Fruit fly (Drosophila melanogaster) whole organism, embryonic: Measurements from ENCODE around the gene Swip-1.

Experiments used
- Adf1 ChIP-seq: fragments of 200-800 bp; sonication (Bioruptor generic); IDR thresholded peaks from 2 replicates; pipeline ENCODE4 v1.3.6; 2022; ENCODE audit warnings: missing biosample characterization, missing genetic modification characterization
- Atf3 ChIP-seq: fragments of 200-800 bp; sonication (Bioruptor generic); optimal IDR thresholded peaks from 3 replicates; lab custom pipeline; 2016; ENCODE audit warnings: missing biosample characterization, missing genetic modification characterization
- CG10147 ChIP-seq: fragments of 200-800 bp; sonication (Bioruptor generic); optimal IDR thresholded peaks from 2 replicates; lab custom pipeline; 2019; ENCODE audit warnings: missing biosample characterization, mild to moderate bottlenecking, missing genetic modification characterization, moderate library complexity
- CG10543 ChIP-seq: fragments of 200-800 bp; sonication (Bioruptor generic); optimal IDR thresholded peaks from 3 replicates; lab custom pipeline; 2017; ENCODE audit warnings: missing biosample characterization, mild to moderate bottlenecking, missing genetic modification characterization, moderate library complexity
- CG10565 ChIP-seq: fragments of 200-800 bp; sonication (Bioruptor generic); optimal IDR thresholded peaks from 3 replicates; lab custom pipeline; 2016; ENCODE audit warnings: missing biosample characterization, mild to moderate bottlenecking, missing genetic modification characterization
- CG10654 ChIP-seq: fragments of 200-800 bp; sonication (Bioruptor generic); optimal IDR thresholded peaks from 2 replicates; lab custom pipeline; 2016; ENCODE audit warnings: missing biosample characterization, missing genetic modification characterization
- CG11504 ChIP-seq: fragments of 200-800 bp; sonication (Bioruptor generic); optimal IDR thresholded peaks from 3 replicates; lab custom pipeline; 2019; ENCODE audit warnings: missing biosample characterization, mild to moderate bottlenecking, missing genetic modification characterization, moderate library complexity
- CG12071 ChIP-seq: fragments of 200-800 bp; sonication (Bioruptor generic); optimal IDR thresholded peaks from 3 replicates; lab custom pipeline; 2018; ENCODE audit warnings: missing biosample characterization, mild to moderate bottlenecking, missing genetic modification characterization
- CG12942 ChIP-seq: fragments of 200-800 bp; sonication (Bioruptor generic); optimal IDR thresholded peaks from 3 replicates; lab custom pipeline; 2016; ENCODE audit warnings: missing biosample characterization, missing genetic modification characterization
- CG13123 ChIP-seq: fragments of 200-800 bp; sonication (Bioruptor generic); optimal IDR thresholded peaks from 2 replicates; lab custom pipeline; 2016; ENCODE audit warnings: missing biosample characterization, missing genetic modification characterization
- CG17359 ChIP-seq: fragments of 200-800 bp; sonication (Bioruptor generic); optimal IDR thresholded peaks from 3 replicates; lab custom pipeline; 2018; ENCODE audit warnings: missing biosample characterization, mild to moderate bottlenecking, missing genetic modification characterization, moderate library complexity
- CG34376 ChIP-seq: fragments of 200-800 bp; sonication (Bioruptor generic); optimal IDR thresholded peaks from 2 replicates; lab custom pipeline; 2018; ENCODE audit warnings: missing biosample characterization, mild to moderate bottlenecking, missing genetic modification characterization
- CG4328 ChIP-seq: fragments of 200-800 bp; sonication (Bioruptor generic); optimal IDR thresholded peaks from 3 replicates; lab custom pipeline; 2017; ENCODE audit warnings: missing biosample characterization, missing genetic modification reagents, missing genetic modification characterization
- CG4360 ChIP-seq: fragments of 200-800 bp; sonication (Bioruptor generic); IDR thresholded peaks from 2 replicates; pipeline ENCODE4 v1.3.6; 2022; ENCODE audit warnings: missing biosample characterization, missing genetic modification characterization
- CG6689 ChIP-seq: fragments of 200-800 bp; sonication (Bioruptor generic); IDR thresholded peaks from 2 replicates; pipeline ENCODE4 v1.3.6; 2022; ENCODE audit warnings: missing biosample characterization, missing genetic modification characterization
- CG6765 ChIP-seq: fragments of 200-800 bp; sonication (Bioruptor generic); optimal IDR thresholded peaks from 3 replicates; lab custom pipeline; 2017; ENCODE audit warnings: missing biosample characterization, mild to moderate bottlenecking, missing genetic modification characterization
- CG7987 ChIP-seq: fragments of 200-800 bp; sonication (Bioruptor generic); optimal IDR thresholded peaks from 2 replicates; lab custom pipeline; 2018; ENCODE audit warnings: missing biosample characterization, mild to moderate bottlenecking, missing genetic modification characterization, moderate library complexity
- CG8765 ChIP-seq: fragments of 200-800 bp; sonication (Bioruptor generic); IDR thresholded peaks from 2 replicates; pipeline ENCODE4 v1.3.6; 2022; ENCODE audit warnings: missing biosample characterization, missing genetic modification characterization
- CG9437 ChIP-seq: fragments of 200-800 bp; sonication (Bioruptor generic); optimal IDR thresholded peaks from 2 replicates; lab custom pipeline; 2018; ENCODE audit warnings: missing biosample characterization, mild to moderate bottlenecking, missing genetic modification characterization
- CG9727 ChIP-seq: fragments of 200-800 bp; sonication (Bioruptor generic); optimal IDR thresholded peaks from 3 replicates; lab custom pipeline; 2017; ENCODE audit warnings: missing biosample characterization, mild to moderate bottlenecking, missing genetic modification characterization
- CG9797 ChIP-seq: fragments of 200-800 bp; sonication (Bioruptor generic); optimal IDR thresholded peaks from 3 replicates; lab custom pipeline; 2018; ENCODE audit warnings: missing biosample characterization, mild to moderate bottlenecking, missing genetic modification characterization
- Camta ChIP-seq: fragments of 200-800 bp; sonication (Bioruptor generic); optimal IDR thresholded peaks from 2 replicates; lab custom pipeline; 2016; ENCODE audit warnings: missing biosample characterization, missing genetic modification characterization
- Dip3 ChIP-seq: fragments of 200-800 bp; sonication (Bioruptor generic); optimal IDR thresholded peaks from 3 replicates; lab custom pipeline; 2016; ENCODE audit warnings: missing biosample characterization, missing genetic modification characterization
- Doc3 ChIP-seq: fragments of 200-800 bp; sonication (Bioruptor generic); IDR thresholded peaks from 3 replicates; pipeline ENCODE4 v1.3.6; 2022; ENCODE audit warnings: missing biosample characterization, missing genetic modification characterization; ENCODE audit not compliant: partially characterized antibody
- Ets65A ChIP-seq: fragments of 200-800 bp; sonication (Bioruptor generic); peaks from one replicate; lab custom pipeline; 2016; ENCODE audit warnings: missing biosample characterization, missing genetic modification characterization
- Gug ChIP-seq: fragments of 200-800 bp; sonication (Bioruptor generic); IDR thresholded peaks from 4 replicates; pipeline ENCODE4 v1.3.6; 2022; ENCODE audit warnings: missing biosample characterization, missing genetic modification characterization
- Hr78 ChIP-seq, 2 experiments: fragments of 200-800 bp in 1 of 2; fragments of >200 bp in 1 of 2; sonication (Bioruptor generic) in 1 of 2; optimal IDR thresholded peaks; 2 replicates each; lab custom pipeline; 2017 to 2019; ENCODE audit warnings: missing biosample characterization in 2 of 2, missing genetic modification characterization in 2 of 2, mild to moderate bottlenecking in 1 of 2, moderate library complexity in 1 of 2
- MTF-1 ChIP-seq: fragments of 200-800 bp; sonication (Bioruptor generic); optimal IDR thresholded peaks from 2 replicates; lab custom pipeline; 2018; ENCODE audit warnings: missing biosample characterization, mild to moderate bottlenecking, missing genetic modification characterization, borderline replicate concordance
- Neu2 ChIP-seq: fragments of 200-800 bp; sonication (Bioruptor generic); optimal IDR thresholded peaks from 3 replicates; lab custom pipeline; 2016; ENCODE audit warnings: missing biosample characterization, missing genetic modification characterization, borderline replicate concordance
- Pdp1 ChIP-seq, 2 experiments: fragments of 200-800 bp; sonication (Bioruptor generic); optimal IDR thresholded peaks; 3 replicates each; lab custom pipeline; 2016; ENCODE audit warnings: missing biosample characterization in 2 of 2, missing genetic modification characterization in 2 of 2, mild to moderate bottlenecking in 1 of 2, moderate library complexity in 1 of 2
- Scr ChIP-seq: fragments of 200-800 bp; sonication (Bioruptor generic); IDR thresholded peaks from 2 replicates; pipeline ENCODE4 v1.3.6; 2022; ENCODE audit warnings: missing biosample characterization, missing genetic modification characterization; ENCODE audit not compliant: partially characterized antibody
- ab ChIP-seq: fragments of 200-800 bp; sonication (Bioruptor generic); optimal IDR thresholded peaks from 2 replicates; lab custom pipeline; 2016; ENCODE audit warnings: missing biosample characterization, missing genetic modification characterization
- ara ChIP-seq: fragments of 200-800 bp; sonication (Bioruptor generic); IDR thresholded peaks from 2 replicates; pipeline ENCODE4 v1.3.6; 2022; ENCODE audit warnings: missing biosample characterization, missing genetic modification characterization
- bcd ChIP-seq: fragments of 200-800 bp; sonication (Bioruptor generic); optimal IDR thresholded peaks from 2 replicates; lab custom pipeline; 2017; ENCODE audit warnings: missing biosample characterization, mild to moderate bottlenecking, missing genetic modification characterization
- bowl ChIP-seq: fragments of 200-800 bp; sonication (Bioruptor generic); IDR thresholded peaks from 2 replicates; pipeline ENCODE4 v1.3.6; 2022; ENCODE audit warnings: missing biosample characterization, missing genetic modification characterization
- cg ChIP-seq: fragments of 200-800 bp; sonication (Bioruptor generic); optimal IDR thresholded peaks from 3 replicates; lab custom pipeline; 2019; ENCODE audit warnings: missing biosample characterization, mild to moderate bottlenecking, missing genetic modification characterization, moderate library complexity
- chif ChIP-seq, 2 experiments: fragments of 200-800 bp; sonication (Bioruptor generic); optimal IDR thresholded peaks; 3 replicates each; lab custom pipeline; 2016; ENCODE audit warnings: missing biosample characterization in 2 of 2, missing genetic modification characterization in 2 of 2
- exex ChIP-seq: fragments of 200-800 bp; sonication (Bioruptor generic); optimal IDR thresholded peaks from 4 replicates; lab custom pipeline; 2018; ENCODE audit warnings: missing biosample characterization, mild to moderate bottlenecking, missing genetic modification characterization, moderate library complexity
- fd3F ChIP-seq: fragments of 200-800 bp; sonication (Bioruptor generic); optimal IDR thresholded peaks from 2 replicates; lab custom pipeline; 2018; ENCODE audit warnings: missing biosample characterization, mild to moderate bottlenecking, missing genetic modification characterization, moderate library complexity
- gem ChIP-seq: fragments of 200-800 bp; sonication (Bioruptor generic); optimal IDR thresholded peaks from 2 replicates; lab custom pipeline; 2019; ENCODE audit warnings: missing biosample characterization, mild to moderate bottlenecking, missing genetic modification characterization, moderate library complexity
- nau ChIP-seq: fragments of 200-800 bp; sonication (Bioruptor generic); optimal IDR thresholded peaks from 3 replicates; lab custom pipeline; 2017; ENCODE audit warnings: missing biosample characterization, mild to moderate bottlenecking, missing genetic modification characterization, missing genetic modification reagents
- nom ChIP-seq: fragments of 200-800 bp; sonication (Bioruptor generic); optimal IDR thresholded peaks from 2 replicates; lab custom pipeline; 2017; ENCODE audit warnings: missing biosample characterization, missing genetic modification characterization, mild to moderate bottlenecking, moderate library complexity, missing genetic modification reagents
- otp ChIP-seq: fragments of 200-800 bp; sonication (Bioruptor generic); IDR thresholded peaks from 3 replicates; pipeline ENCODE4, ENCODE4 v1.3.6; 2022; ENCODE audit warnings: missing biosample characterization, missing genetic modification characterization
- p53 ChIP-seq: fragments of 200-800 bp; sonication (Bioruptor generic); optimal IDR thresholded peaks from 2 replicates; lab custom pipeline; 2016; ENCODE audit warnings: missing biosample characterization, missing genetic modification characterization
- pros ChIP-seq: fragments of 200-800 bp; sonication (Bioruptor generic); optimal IDR thresholded peaks from 3 replicates; lab custom pipeline; 2019; ENCODE audit warnings: missing biosample characterization, mild to moderate bottlenecking, missing genetic modification characterization, moderate library complexity
- run ChIP-seq: fragments of 200-800 bp; sonication (Bioruptor generic); optimal IDR thresholded peaks from 3 replicates; lab custom pipeline; 2018; ENCODE audit warnings: missing biosample characterization, mild to moderate bottlenecking, missing genetic modification characterization
- sisA ChIP-seq: fragments of 200-800 bp; sonication (Bioruptor generic); IDR thresholded peaks from 2 replicates; pipeline ENCODE4 v1.3.6; 2022; ENCODE audit warnings: missing biosample characterization, missing genetic modification characterization
- sob ChIP-seq: fragments of 200-800 bp; sonication (Bioruptor generic); IDR thresholded peaks from 2 replicates; pipeline ENCODE4 v1.3.6; 2022; ENCODE audit warnings: missing biosample characterization, missing genetic modification characterization

Swip-1 gene

dm6 chr2L:19026491-19027197 is 39.6 kb upstream of the Swip-1 start (continued):
- TF ChIP-seq nau (peak; percentile 45), CG11504 (tag; lab: Kevin White, UChicago) (peak; percentile 46), Neu2 (GFP tag; lab: Kevin White, UChicago) (no peak), p53 (no peak), Ets65A (GFP tag; lab: Kevin White, UChicago) (peak; percentile 81), nom (GFP tag; lab: Kevin White, UChicago) (peak; percentile 38), Pdp1 (GFP tag; optimal IDR thresholded peaks at IDR 0.05; lab: Kevin White, UChicago) (peak in 1 of 2 experiments; percentile 8), CG8765 (GFP tag; lab: Robert Waterston, UW) (no peak), cg (peak; percentile 28), Doc3 (no peak), exex (tag; lab: Kevin White, UChicago) (peak; percentile 33), CG9727 (GFP tag; lab: Kevin White, UChicago) (peak; percentile 58), Camta (GFP tag; lab: Kevin White, UChicago) (no peak), pros (no peak), Gug (GFP tag; lab: Robert Waterston, UW) (peak; percentile 9; the same call in 1 of the 4 replicates), chif (GFP tag; optimal IDR thresholded peaks at IDR 0.05; lab: Kevin White, UChicago) (no peak), sob (peak; percentile 35; the same call in 1 of the 2 replicates), CG10565 (GFP tag; lab: Kevin White, UChicago) (no peak), CG6765 (GFP tag; lab: Kevin White, UChicago) (peak; percentile 52), sisA (no peak), Adf1 (GFP tag; lab: Robert Waterston, UW) (peak; percentile 41; the same call in 1 of the 2 replicates), CG10543 (GFP tag; lab: Kevin White, UChicago) (peak; percentile 64), CG9797 (GFP tag; lab: Kevin White, UChicago) (no peak), ara (GFP tag; lab: Robert Waterston, UW) (no peak), CG12942 (no peak), CG4360 (GFP tag; lab: Robert Waterston, UW) (no peak), Hr78 (GFP tag; optimal IDR thresholded peaks at IDR 0.05; lab: Kevin White, UChicago) (no peak), fd3F (GFP tag; lab: Kevin White, UChicago) (peak; percentile 50), Dip3 (peak; percentile 0), CG34376 (GFP tag; lab: Kevin White, UChicago) (peak; percentile 82), CG6689 (GFP tag; lab: Robert Waterston, UW) (no peak; the same call in 1 of the 2 replicates), MTF-1 (GFP tag; lab: Kevin White, UChicago) (no peak), bcd (peak; percentile 58), CG10654 (GFP tag; lab: Kevin White, UChicago) (no peak), bowl (GFP tag; lab: Robert Waterston, UW) (no peak), otp (GFP tag; lab: Robert Waterston, UW) (no peak), CG7987 (GFP tag; lab: Kevin White, UChicago) (no peak), Atf3 (GFP tag; lab: Kevin White, UChicago) (no peak), CG13123 (GFP tag; lab: Kevin White, UChicago) (no peak), CG9437 (GFP tag; lab: Kevin White, UChicago) (peak; percentile 38), CG12071 (peak; percentile 25), run (tag; lab: Kevin White, UChicago) (peak; percentile 5), CG4328 (GFP tag; lab: Kevin White, UChicago) (peak; percentile 23), gem (peak; percentile 72), CG17359 (tag; lab: Kevin White, UChicago) (peak; percentile 57), ab (GFP tag; lab: Kevin White, UChicago) (no peak), Scr (GFP tag; lab: Robert Waterston, UW) (no peak), CG10147 (GFP tag; lab: Kevin White, UChicago) (peak; percentile 76)
